Worm (Caenorhabditis elegans) whole organism, L2 larva: ENCODE results near the gene R102.4.
A peak's percentile ranks its signal among the peaks of the same experiment; 100 is the strongest.

Source experiments
- C34F6.9 ChIP-seq: fragments of 150-350 bp; optimal IDR thresholded peaks from 2 replicates; lab custom pipeline; 2014; ENCODE audit warnings: missing biosample characterization, missing genetic modification characterization
- R02D3.7 ChIP-seq: fragments of 150-350 bp; optimal IDR thresholded peaks from 2 replicates; lab custom pipeline; 2014; ENCODE audit warnings: missing biosample characterization, missing genetic modification characterization
- Y55F3AM.14 ChIP-seq: fragments of 200-800 bp; sonication (Bioruptor generic); optimal IDR thresholded peaks from 2 replicates; lab custom pipeline; 2018; ENCODE audit warnings: mild to moderate bottlenecking, missing genetic modification characterization, missing compliant biosample characterization
- ZK546.5 ChIP-seq: sonication (generic microtip); optimal IDR thresholded peaks from 2 replicates; lab custom pipeline; 2017; ENCODE audit warnings: missing biosample characterization, missing genetic modification characterization
- alr-1 ChIP-seq: fragments of 150-350 bp; optimal IDR thresholded peaks from 2 replicates; lab custom pipeline; 2014; ENCODE audit warnings: missing biosample characterization, missing genetic modification characterization
- aly-2 ChIP-seq: fragments of 150-350 bp; optimal IDR thresholded peaks from 2 replicates; lab custom pipeline; 2014; ENCODE audit warnings: missing biosample characterization, missing genetic modification characterization
- ama-1 ChIP-seq: fragments of 150-350 bp; optimal IDR thresholded peaks from 2 replicates; lab custom pipeline; 2018; ENCODE audit warnings: inconsistent platforms
- blmp-1 ChIP-seq: sonication (generic microtip); optimal IDR thresholded peaks from 2 replicates; lab custom pipeline; 2017; ENCODE audit warnings: missing genetic modification characterization, mild to moderate bottlenecking, missing compliant biosample characterization, antibody characterized with exemption, moderate library complexity; ENCODE audit not compliant: insufficient read depth
- ceh-82 ChIP-seq: fragments of 150-350 bp; optimal IDR thresholded peaks from 2 replicates; lab custom pipeline; 2014; ENCODE audit warnings: missing biosample characterization, missing genetic modification characterization
- crh-2 ChIP-seq: sonication (generic microtip); optimal IDR thresholded peaks from 2 replicates; lab custom pipeline; 2017; ENCODE audit warnings: missing biosample characterization, missing genetic modification characterization
- egl-27 ChIP-seq: sonication (generic microtip); optimal IDR thresholded peaks from 3 replicates; lab custom pipeline; 2017; ENCODE audit warnings: missing biosample characterization, missing genetic modification reagents, missing genetic modification characterization
- elt-1 ChIP-seq: fragments of 150-350 bp; optimal IDR thresholded peaks from 2 replicates; lab custom pipeline; 2014; ENCODE audit warnings: missing biosample characterization, missing genetic modification characterization
- elt-3 ChIP-seq: sonication (generic microtip); optimal IDR thresholded peaks from 2 replicates; lab custom pipeline; 2017; ENCODE audit warnings: missing biosample characterization, missing genetic modification characterization
- fos-1 ChIP-seq: fragments of 150-350 bp; optimal IDR thresholded peaks from 2 replicates; lab custom pipeline; 2014; ENCODE audit warnings: missing biosample characterization, missing genetic modification characterization
- gmeb-1 ChIP-seq: fragments of 150-350 bp; optimal IDR thresholded peaks from 2 replicates; lab custom pipeline; 2014; ENCODE audit warnings: missing biosample characterization, missing genetic modification characterization
- lin-13 ChIP-seq: fragments of 150-350 bp; optimal IDR thresholded peaks from 2 replicates; lab custom pipeline; 2014; ENCODE audit warnings: missing biosample characterization, missing genetic modification reagents, missing genetic modification characterization
- lin-39 ChIP-seq: fragments of 150-350 bp; optimal IDR thresholded peaks from 2 replicates; lab custom pipeline; 2014; ENCODE audit warnings: missing biosample characterization, missing genetic modification reagents, missing genetic modification characterization
- lsy-2 ChIP-seq, 2 experiments: fragments of 150-350 bp in 1 of 2; sonication (generic microtip) in 1 of 2; optimal IDR thresholded peaks; 2 replicates each; lab custom pipeline; 2014 to 2017; ENCODE audit warnings: missing biosample characterization in 2 of 2, missing genetic modification characterization in 2 of 2
- mab-5 ChIP-seq: fragments of 150-350 bp; optimal IDR thresholded peaks from 2 replicates; lab custom pipeline; 2014; ENCODE audit warnings: missing biosample characterization, missing genetic modification characterization
- mdl-1 ChIP-seq, 2 experiments: fragments of 150-350 bp in 1 of 2; sonication (generic microtip) in 1 of 2; optimal IDR thresholded peaks; 2 replicates each; lab custom pipeline; 2017; ENCODE audit warnings: missing biosample characterization in 2 of 2, missing genetic modification characterization in 2 of 2
- nhr-10 ChIP-seq: sonication (generic microtip); optimal IDR thresholded peaks from 2 replicates; lab custom pipeline; 2017; ENCODE audit warnings: missing biosample characterization, missing genetic modification characterization
- nhr-11 ChIP-seq: fragments of 150-350 bp; optimal IDR thresholded peaks from 2 replicates; lab custom pipeline; 2014; ENCODE audit warnings: missing biosample characterization, missing genetic modification characterization
- nhr-12 ChIP-seq: fragments of 150-350 bp; optimal IDR thresholded peaks from 2 replicates; lab custom pipeline; 2014; ENCODE audit warnings: missing biosample characterization, missing genetic modification characterization
- nhr-129 ChIP-seq: fragments of 150-350 bp; optimal IDR thresholded peaks from 2 replicates; lab custom pipeline; 2014; ENCODE audit warnings: missing biosample characterization, missing genetic modification characterization
- nhr-21 ChIP-seq: fragments of 150-350 bp; optimal IDR thresholded peaks from 2 replicates; lab custom pipeline; 2014; ENCODE audit warnings: missing biosample characterization, missing genetic modification characterization
- nhr-23 ChIP-seq: fragments of 150-350 bp; optimal IDR thresholded peaks from 2 replicates; lab custom pipeline; 2014; ENCODE audit warnings: missing biosample characterization, missing genetic modification reagents, missing genetic modification characterization
- nhr-25 ChIP-seq: fragments of 150-350 bp; sonication (generic microtip); optimal IDR thresholded peaks from 3 replicates; lab custom pipeline; 2014; ENCODE audit warnings: missing biosample characterization, missing genetic modification characterization
- nhr-6 ChIP-seq: fragments of 150-350 bp; optimal IDR thresholded peaks from 2 replicates; lab custom pipeline; 2014; ENCODE audit warnings: missing biosample characterization, missing genetic modification characterization
- nhr-77 ChIP-seq: fragments of 150-350 bp; optimal IDR thresholded peaks from 2 replicates; lab custom pipeline; 2014; ENCODE audit warnings: missing biosample characterization, missing genetic modification characterization
- peb-1 ChIP-seq: fragments of 150-350 bp; optimal IDR thresholded peaks from 2 replicates; lab custom pipeline; 2014; ENCODE audit warnings: missing biosample characterization, missing genetic modification characterization
- sem-4 ChIP-seq: fragments of 150-350 bp; optimal IDR thresholded peaks from 2 replicates; lab custom pipeline; 2014; ENCODE audit warnings: missing biosample characterization, missing genetic modification reagents, missing genetic modification characterization
- skn-1 ChIP-seq: sonication (generic microtip); optimal IDR thresholded peaks from 2 replicates; lab custom pipeline; 2017; ENCODE audit warnings: missing biosample characterization, missing genetic modification characterization
- sma-3 ChIP-seq: sonication (generic microtip); optimal IDR thresholded peaks from 2 replicates; lab custom pipeline; 2016; ENCODE audit warnings: missing genetic modification reagents, missing genetic modification characterization, missing compliant biosample characterization
- sma-9 ChIP-seq, 2 experiments: fragments of 150-350 bp in 1 of 2; sonication (generic microtip) in 1 of 2; optimal IDR thresholded peaks; 2 replicates each; lab custom pipeline; 2014 to 2016; ENCODE audit warnings: missing genetic modification characterization in 2 of 2, mild to moderate bottlenecking in 1 of 2, missing biosample characterization in 1 of 2, missing compliant biosample characterization in 1 of 2, missing genetic modification reagents in 1 of 2, moderate library complexity in 1 of 2
- snpc-4 ChIP-seq: fragments of 150-350 bp; optimal IDR thresholded peaks from 2 replicates; lab custom pipeline; 2014; ENCODE audit warnings: missing biosample characterization, missing genetic modification characterization
- unc-39 ChIP-seq: fragments of 150-350 bp; optimal IDR thresholded peaks from 2 replicates; lab custom pipeline; 2014; ENCODE audit warnings: missing biosample characterization, missing genetic modification characterization
- unc-55 ChIP-seq: fragments of 150-350 bp; sonication (generic microtip); optimal IDR thresholded peaks from 3 replicates; lab custom pipeline; 2014; ENCODE audit warnings: missing biosample characterization, missing genetic modification reagents, missing genetic modification characterization
- unc-62 ChIP-seq: fragments of 150-350 bp; optimal IDR thresholded peaks from 2 replicates; lab custom pipeline; 2014; ENCODE audit warnings: missing biosample characterization, missing genetic modification reagents, missing genetic modification characterization
- ztf-1 ChIP-seq: fragments of 200-800 bp; sonication (Bioruptor generic); conservative IDR thresholded peaks from 2 replicates; pipeline ENCODE4 v1.3.6; 2022; ENCODE audit warnings: missing genetic modification characterization, missing compliant biosample characterization
- ztf-4 ChIP-seq: fragments of 150-350 bp; optimal IDR thresholded peaks from 2 replicates; lab custom pipeline; 2014; ENCODE audit warnings: missing biosample characterization, missing genetic modification characterization

Gene R102.4

DNA sequence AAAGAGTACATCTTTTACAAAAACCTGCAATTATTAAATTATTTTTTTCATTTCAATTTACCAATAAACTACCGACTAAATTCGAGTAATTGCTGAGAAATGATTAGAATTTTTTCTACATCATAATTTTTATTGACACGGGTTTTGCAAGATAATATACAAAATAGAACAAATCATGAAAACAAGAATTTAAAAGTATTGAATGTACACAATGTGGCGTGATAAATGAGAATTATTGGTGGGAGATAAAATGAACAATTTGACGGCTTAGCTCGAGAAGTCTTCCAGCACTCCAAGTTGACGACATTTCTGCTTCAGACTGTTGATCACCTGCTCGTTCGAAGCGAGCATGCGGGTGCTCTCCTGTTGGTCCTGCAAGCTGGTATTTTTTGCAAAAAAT lies at the start of gene R102.4:
TSS of gene R102.4 (minus strand) at position 101 of the 400 bp plus-strand sequence.
- TF ChIP-seq aly-2: no peak

DNA sequence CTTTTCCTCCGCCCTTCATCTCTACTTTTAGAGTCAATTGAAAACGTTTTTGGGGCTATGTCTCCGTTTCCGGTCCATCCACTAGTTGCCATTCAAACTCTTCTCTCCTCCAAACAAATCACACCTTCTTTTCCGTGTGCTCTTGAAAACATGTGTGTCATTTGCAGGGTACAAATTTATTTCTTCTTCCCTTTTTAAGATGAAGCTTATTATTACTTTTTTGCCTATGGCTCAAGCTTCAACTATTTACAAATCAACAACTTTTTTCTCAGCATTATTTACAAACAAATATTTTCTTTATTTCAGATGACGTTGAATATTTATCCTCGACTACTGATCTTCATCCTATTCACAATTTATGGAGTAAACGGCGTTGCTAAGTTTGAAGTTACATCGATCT lies 49.4 kb upstream of the R102.4 start, which contains the start of gene T25B9.3:
TSS of gene T25B9.3 (plus strand) at position 301 of the 400 bp plus-strand sequence.
- no peak for TF ChIP-seq ztf-1 (GFP tag; lab: Robert Waterston, UW)

DNA sequence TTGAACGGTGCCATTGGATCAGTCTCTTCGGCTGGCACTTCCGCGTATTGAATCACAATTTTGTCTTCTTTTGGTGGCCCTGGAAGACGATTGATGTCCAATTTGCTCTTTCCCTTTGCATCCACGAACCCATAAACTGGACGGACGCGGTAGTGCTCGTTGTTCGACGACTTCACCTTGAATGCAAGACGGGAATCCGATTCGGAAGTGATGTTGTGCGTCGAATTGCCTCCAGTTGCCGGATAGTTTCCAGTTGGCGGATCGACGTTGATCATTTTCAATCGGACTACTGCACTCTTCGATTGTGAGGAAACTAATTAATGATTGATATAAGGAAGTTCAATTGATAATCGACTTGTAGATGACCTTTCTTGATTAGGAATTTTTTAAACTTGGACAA lies 43.2 kb upstream of the R102.4 start, which contains the start of gene ssp-34:
TSS of gene ssp-34 (minus strand) at position 275 of the 400 bp plus-strand sequence.
- TF ChIP-seq nhr-23 (tag; lab: Kevin White, UChicago) (no peak), ama-1 (lab: Kevin White, UChicago) (no peak), nhr-10 (tag; lab: Kevin White, UChicago) (no peak), sma-9 (GFP tag; optimal IDR thresholded peaks at IDR 0.05; lab: Kevin White, UChicago) (no peak), sma-9 (tag; optimal IDR thresholded peaks at IDR 0.05; lab: Kevin White, UChicago) (no peak), fos-1 (no peak), elt-1 (tag; lab: Kevin White, UChicago) (no peak), nhr-77 (no peak), sem-4 (tag; lab: Kevin White, UChicago) (no peak), nhr-25 (tag; lab: Kevin White, UChicago) (no peak)

DNA sequence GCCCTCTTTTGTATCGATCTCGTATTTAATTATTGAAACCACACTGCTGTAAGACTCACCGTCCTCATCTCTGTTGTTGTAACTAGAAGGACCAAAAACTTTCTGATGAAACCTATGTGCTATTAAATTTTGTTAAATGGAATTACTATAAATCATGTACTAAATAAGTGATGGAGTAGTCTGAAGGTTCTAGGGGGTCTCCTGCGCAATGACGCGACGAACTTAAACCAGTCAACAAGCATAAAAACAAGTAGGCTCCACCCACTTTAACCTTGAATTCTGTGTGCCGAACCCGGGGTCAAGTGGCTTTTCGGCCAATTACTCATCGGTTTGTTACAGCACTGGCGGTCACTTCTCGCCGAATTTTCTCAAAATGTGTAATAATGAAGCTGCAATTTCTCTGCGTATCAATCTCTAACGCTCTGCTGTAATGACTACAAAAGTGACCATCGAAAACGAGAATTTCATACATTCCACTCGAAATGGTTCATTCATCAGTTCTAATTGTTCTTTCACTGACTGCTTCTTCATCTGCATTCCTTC lies 42.0 kb upstream of the R102.4 start, which contains the start of gene grl-21:
TSS of gene grl-21 (plus strand) at position 464 of the 543 bp plus-strand sequence.
- TF ChIP-seq sma-9 (GFP tag; optimal IDR thresholded peaks at IDR 0.05; lab: Kevin White, UChicago): no peak
- no peak for TF ChIP-seq sma-9 (tag; optimal IDR thresholded peaks at IDR 0.05; lab: Kevin White, UChicago)
- peak; percentile 76 for TF ChIP-seq nhr-25 (tag; lab: Kevin White, UChicago)
- TF ChIP-seq, all 48 proteins: peak for 1

DNA sequence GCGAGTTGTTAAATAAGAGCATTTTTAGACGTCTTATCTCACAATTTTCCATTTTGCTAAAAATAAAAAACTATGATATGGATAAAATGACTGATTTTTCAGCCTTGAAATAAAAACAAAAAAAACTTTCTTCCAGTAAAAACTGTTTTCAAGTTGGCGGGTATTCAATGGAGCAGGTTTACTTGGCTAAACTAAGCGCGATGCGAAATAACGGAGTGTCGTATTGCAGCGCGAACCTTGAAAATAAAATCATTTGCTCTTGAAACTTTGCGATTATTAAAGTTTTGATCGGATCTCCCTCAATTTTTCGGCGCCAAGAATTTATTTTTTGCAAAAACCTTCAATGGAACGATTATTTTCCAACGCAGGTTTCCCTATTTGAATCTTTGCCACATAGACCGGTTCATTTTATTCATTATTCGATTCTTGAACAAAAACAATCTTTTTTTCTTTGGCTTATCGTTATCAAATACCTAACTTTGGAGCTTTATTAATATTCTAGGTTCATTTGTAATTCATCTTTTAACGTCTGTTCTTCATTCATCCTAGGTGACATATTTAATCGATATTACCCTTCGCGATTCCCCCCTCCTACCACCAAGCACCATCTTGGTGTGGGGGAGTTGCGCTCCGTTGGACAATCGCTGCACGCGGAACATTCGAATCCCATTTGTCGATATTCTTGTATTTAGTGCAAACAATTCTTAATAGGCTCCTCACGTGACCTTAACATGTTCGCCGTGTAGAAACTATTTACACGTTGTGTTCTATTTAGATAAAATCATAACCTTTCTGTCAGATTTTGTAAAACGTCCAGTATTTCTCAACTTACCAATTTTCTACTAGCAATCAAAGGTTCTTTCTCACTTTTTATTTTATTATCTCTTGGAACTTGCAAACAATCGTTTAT lies 39.7 kb upstream of the R102.4 start, which contains the start of the genes orc-5 and cyb-1:
TSS of gene orc-5 (minus strand) at position 62 of the 910 bp plus-strand sequence.
TSS of gene cyb-1 (plus strand) at position 690 of the 910 bp plus-strand sequence.
- TF ChIP-seq mdl-1 (tag; optimal IDR thresholded peaks at IDR 0.05; lab: Kevin White, UChicago) (peak in 1 of 2 experiments; percentile 19), lin-39 (tag; lab: Kevin White, UChicago) (no peak), ztf-4 (tag; lab: Kevin White, UChicago) (peak; percentile 42), sma-3 (GFP tag; lab: Kevin White, UChicago) (peak; percentile 42), alr-1 (tag; lab: Kevin White, UChicago) (no peak), unc-62 (GFP tag; lab: Kevin White, UChicago) (no peak), ceh-82 (tag; lab: Kevin White, UChicago) (peak; percentile 14), blmp-1 (tag; lab: Kevin White, UChicago) (peak; percentile 9), nhr-11 (tag; lab: Kevin White, UChicago) (no peak), R02D3.7 (tag; lab: Kevin White, UChicago) (no peak), crh-2 (peak; percentile 88), unc-39 (tag; lab: Kevin White, UChicago) (no peak), peb-1 (tag; lab: Kevin White, UChicago) (no peak), sem-4 (tag; lab: Kevin White, UChicago) (peak; percentile 25), nhr-23 (tag; lab: Kevin White, UChicago) (no peak), unc-55 (GFP tag; lab: Kevin White, UChicago) (peak; percentile 93), nhr-129 (tag; lab: Kevin White, UChicago) (peak; percentile 81), fos-1 (peak; percentile 5), C34F6.9 (peak; percentile 77), lsy-2 (tag; optimal IDR thresholded peaks at IDR 0.05; lab: Kevin White, UChicago) (peak in 1 of 2 experiments; percentile 89), Y55F3AM.14 (no peak), ZK546.5 (tag; lab: Kevin White, UChicago) (no peak), skn-1 (no peak), egl-27 (tag; lab: Kevin White, UChicago) (no peak), lin-13 (GFP tag; lab: Kevin White, UChicago) (no peak), mab-5 (tag; lab: Kevin White, UChicago) (peak; percentile 59), nhr-10 (tag; lab: Kevin White, UChicago) (no peak), gmeb-1 (tag; lab: Kevin White, UChicago) (peak; percentile 98), sma-9 (GFP tag; optimal IDR thresholded peaks at IDR 0.05; lab: Kevin White, UChicago) (peak; percentile 78), sma-9 (tag; optimal IDR thresholded peaks at IDR 0.05; lab: Kevin White, UChicago) (no peak), nhr-6 (tag; lab: Kevin White, UChicago) (peak; percentile 72), snpc-4 (tag; lab: Kevin White, UChicago) (peak; percentile 31), elt-1 (tag; lab: Kevin White, UChicago) (no peak), nhr-21 (tag; lab: Kevin White, UChicago) (peak; percentile 33), nhr-12 (tag; lab: Kevin White, UChicago) (no peak), elt-3 (no peak), nhr-25 (tag; lab: Kevin White, UChicago) (peak; percentile 67)
